Fruit fly (Drosophila melanogaster) whole organism, wandering third instar larva: ENCODE data around the gene CG46313.

Source experiments
- Abd-B ChIP-seq: fragments of >200 bp; optimal IDR thresholded peaks from 2 replicates; lab custom pipeline; 2017; ENCODE audit warnings: missing biosample characterization, missing genetic modification characterization
- CG32264 ChIP-seq: fragments of 200-800 bp; sonication (Bioruptor generic); optimal IDR thresholded peaks from 2 replicates; lab custom pipeline; 2016; ENCODE audit warnings: missing biosample characterization, missing genetic modification characterization
- CG9705 ChIP-seq: fragments of 200-800 bp; sonication (Bioruptor generic); optimal IDR thresholded peaks from 2 replicates; lab custom pipeline; 2018; ENCODE audit warnings: missing biosample characterization, mild to moderate bottlenecking, missing genetic modification characterization
- CrebA ChIP-seq: fragments of 200-800 bp; sonication (Bioruptor generic); optimal IDR thresholded peaks from 2 replicates; lab custom pipeline; 2016; ENCODE audit warnings: missing biosample characterization, mild to moderate bottlenecking, missing genetic modification characterization, borderline replicate concordance
- Dfd ChIP-seq: fragments of >200 bp; optimal IDR thresholded peaks from 2 replicates; lab custom pipeline; 2017; ENCODE audit warnings: missing biosample characterization, missing genetic modification characterization
- Dif ChIP-seq: fragments of 200-275, 200-300 bp; sonication (Bioruptor generic); optimal IDR thresholded peaks from 2 replicates; lab custom pipeline; 2018; ENCODE audit warnings: missing biosample characterization, missing genetic modification characterization; ENCODE audit not compliant: partially characterized antibody
- HLH106 ChIP-seq: fragments of 200-800 bp; optimal IDR thresholded peaks from 3 replicates; lab custom pipeline; 2019; ENCODE audit warnings: missing biosample characterization, mild to moderate bottlenecking, missing genetic modification characterization, moderate library complexity
- Hnf4 ChIP-seq: fragments of 200-800 bp; sonication (Bioruptor generic); optimal IDR thresholded peaks from 2 replicates; lab custom pipeline; 2016; ENCODE audit warnings: missing biosample characterization, mild to moderate bottlenecking, missing genetic modification characterization
- Hr78 ChIP-seq: fragments of >200 bp; optimal IDR thresholded peaks from 2 replicates; lab custom pipeline; 2017; ENCODE audit warnings: missing biosample characterization, missing genetic modification characterization
- Hr83 ChIP-seq: fragments of 200-300 bp; sonication (Bioruptor generic); optimal IDR thresholded peaks from 2 replicates; lab custom pipeline; 2016; ENCODE audit warnings: missing biosample characterization, mild to moderate bottlenecking, missing genetic modification characterization, moderate library complexity; ENCODE audit not compliant: poor library complexity, severe bottlenecking
- Jra ChIP-seq: sonication (Bioruptor generic); optimal IDR thresholded peaks from 2 replicates; lab custom pipeline; 2016; ENCODE audit warnings: missing biosample characterization, missing genetic modification characterization
- Mio ChIP-seq: sonication (Bioruptor generic); optimal IDR thresholded peaks from 2 replicates; lab custom pipeline; 2016; ENCODE audit warnings: missing biosample characterization, missing genetic modification characterization
- Myc ChIP-seq: fragments of >200 bp; optimal IDR thresholded peaks from 2 replicates; lab custom pipeline; 2017
- N ChIP-seq: fragments of >200 bp; optimal IDR thresholded peaks from 2 replicates; lab custom pipeline; 2018; ENCODE audit warnings: missing biosample characterization, missing external identifiers, missing genetic modification characterization
- OdsH ChIP-seq: fragments of 200-800 bp; sonication (Bioruptor generic); optimal IDR thresholded peaks from 2 replicates; lab custom pipeline; 2016; ENCODE audit warnings: missing biosample characterization, mild to moderate bottlenecking, missing genetic modification characterization
- Rel ChIP-seq, 2 experiments: fragments of 200-800 bp; sonication (Bioruptor generic) in 1 of 2; optimal IDR thresholded peaks; 2 replicates in 1 of 2; 3 replicates in 1 of 2; lab custom pipeline; 2016 to 2019; ENCODE audit warnings: mild to moderate bottlenecking in 2 of 2, missing biosample characterization in 2 of 2, missing genetic modification characterization in 2 of 2, moderate library complexity in 1 of 2
- Sp1 ChIP-seq: fragments of 200-800 bp; sonication (Bioruptor generic); optimal IDR thresholded peaks from 3 replicates; lab custom pipeline; 2019; ENCODE audit warnings: missing biosample characterization, mild to moderate bottlenecking, missing genetic modification characterization, moderate library complexity
- Vsx2 ChIP-seq: fragments of 200-300, 225-300 bp; sonication (Bioruptor generic); optimal IDR thresholded peaks from 2 replicates; lab custom pipeline; 2018; ENCODE audit warnings: missing biosample characterization, missing genetic modification characterization; ENCODE audit not compliant: partially characterized antibody
- br ChIP-seq: fragments of 200-800 bp; sonication (Bioruptor generic); optimal IDR thresholded peaks from 2 replicates; lab custom pipeline; 2016; ENCODE audit warnings: missing biosample characterization, missing genetic modification characterization
- brk ChIP-seq: fragments of 200-800 bp; sonication (Bioruptor generic); optimal IDR thresholded peaks from 2 replicates; lab custom pipeline; 2016; ENCODE audit warnings: missing biosample characterization, mild to moderate bottlenecking, missing genetic modification characterization
- dl ChIP-seq, 2 experiments: fragments of 175-275, 200-275 bp in 1 of 2; fragments of 200-275 bp in 1 of 2; sonication (Bioruptor generic); optimal IDR thresholded peaks; lab custom pipeline; 2018; ENCODE audit warnings: mild to moderate bottlenecking in 2 of 2, missing biosample characterization in 2 of 2, missing genetic modification characterization in 2 of 2, moderate library complexity in 2 of 2; ENCODE audit not compliant: partially characterized antibody in 2 of 2, insufficient read depth in 1 of 2
- dmrt93B ChIP-seq: fragments of 200-800 bp; sonication (Bioruptor generic); optimal IDR thresholded peaks from 2 replicates; lab custom pipeline; 2018; ENCODE audit warnings: missing biosample characterization, mild to moderate bottlenecking, missing genetic modification characterization
- dsf ChIP-seq: sonication (Bioruptor generic); optimal IDR thresholded peaks from 2 replicates; lab custom pipeline; 2016; ENCODE audit warnings: missing biosample characterization, missing genetic modification characterization, borderline replicate concordance
- ey ChIP-seq: fragments of 200-800 bp; sonication (Bioruptor generic); optimal IDR thresholded peaks from 2 replicates; lab custom pipeline; 2016; ENCODE audit warnings: missing biosample characterization, missing genetic modification characterization
- foxo ChIP-seq, 2 experiments: fragments of 200-800 bp; sonication (Bioruptor generic); optimal IDR thresholded peaks; 2 replicates in 1 of 2; 3 replicates in 1 of 2; lab custom pipeline; 2016 to 2017; ENCODE audit warnings: missing biosample characterization in 2 of 2, missing genetic modification characterization in 2 of 2
- fru ChIP-seq: fragments of 200-800 bp; sonication (Bioruptor generic); optimal IDR thresholded peaks from 3 replicates; lab custom pipeline; 2016; ENCODE audit warnings: missing biosample characterization, mild to moderate bottlenecking, missing genetic modification characterization
- h ChIP-seq: fragments of 200-800 bp; sonication (Bioruptor generic); optimal IDR thresholded peaks from 3 replicates; lab custom pipeline; 2016; ENCODE audit warnings: missing biosample characterization, mild to moderate bottlenecking, missing genetic modification characterization
- jim ChIP-seq: fragments of 175-275, 200-325 bp; sonication (Bioruptor generic); optimal IDR thresholded peaks from 2 replicates; lab custom pipeline; 2016; ENCODE audit warnings: missing biosample characterization, mild to moderate bottlenecking, missing genetic modification characterization
- lola ChIP-seq: fragments of >200 bp; optimal IDR thresholded peaks from 2 replicates; lab custom pipeline; 2017; ENCODE audit warnings: missing biosample characterization, missing genetic modification characterization
- psq ChIP-seq: fragments of 200-800 bp; sonication (Bioruptor generic); optimal IDR thresholded peaks from 3 replicates; lab custom pipeline; 2017; ENCODE audit warnings: missing biosample characterization, mild to moderate bottlenecking, missing genetic modification characterization, moderate library complexity
- rgr ChIP-seq: fragments of 200-800 bp; sonication (Bioruptor generic); optimal IDR thresholded peaks from 3 replicates; lab custom pipeline; 2016; ENCODE audit warnings: missing biosample characterization, mild to moderate bottlenecking, missing genetic modification characterization
- sage ChIP-seq: fragments of 200-800 bp; sonication (Bioruptor generic); optimal IDR thresholded peaks from 2 replicates; lab custom pipeline; 2016; ENCODE audit warnings: missing biosample characterization, mild to moderate bottlenecking, missing genetic modification characterization
- sv ChIP-seq: fragments of 200-800 bp; sonication (Bioruptor generic); optimal IDR thresholded peaks from 3 replicates; lab custom pipeline; 2016; ENCODE audit warnings: missing biosample characterization, missing genetic modification characterization
- tai ChIP-seq: sonication (Bioruptor generic); optimal IDR thresholded peaks from 2 replicates; lab custom pipeline; 2016; ENCODE audit warnings: missing biosample characterization, missing genetic modification characterization
- usp ChIP-seq: fragments of >200 bp; optimal IDR thresholded peaks from 2 replicates; lab custom pipeline; 2017; ENCODE audit warnings: missing biosample characterization, missing genetic modification characterization
- woc ChIP-seq: sonication (Bioruptor generic); optimal IDR thresholded peaks from 2 replicates; lab custom pipeline; 2016; ENCODE audit warnings: missing biosample characterization, mild to moderate bottlenecking, missing genetic modification characterization

The CG46313 gene

dm6 chr3R:26984437-26984836 lies 6.1 kb downstream of the CG46313 start:
- TF ChIP-seq dl (GFP tag; optimal IDR thresholded peaks at IDR 0.05; lab: Kevin White, UChicago; ENCODE audit: insufficient read depth in 1 of 2, partially characterized antibody in 2 of 2): no peak
- TF ChIP-seq CrebA (GFP tag; lab: Kevin White, UChicago): no peak
- TF ChIP-seq Hr83: no peak
- no peak for TF ChIP-seq Dfd (GFP tag; lab: Kevin White, UChicago)
- TF ChIP-seq foxo (GFP tag; optimal IDR thresholded peaks at IDR 0.05; lab: Kevin White, UChicago): no peak
- TF ChIP-seq HLH106 (tag; lab: Kevin White, UChicago): no peak
- TF ChIP-seq Abd-B: no peak
- no peak for TF ChIP-seq dsf (GFP tag; lab: Kevin White, UChicago)
- TF ChIP-seq h (GFP tag; lab: Kevin White, UChicago): no peak

DNA sequence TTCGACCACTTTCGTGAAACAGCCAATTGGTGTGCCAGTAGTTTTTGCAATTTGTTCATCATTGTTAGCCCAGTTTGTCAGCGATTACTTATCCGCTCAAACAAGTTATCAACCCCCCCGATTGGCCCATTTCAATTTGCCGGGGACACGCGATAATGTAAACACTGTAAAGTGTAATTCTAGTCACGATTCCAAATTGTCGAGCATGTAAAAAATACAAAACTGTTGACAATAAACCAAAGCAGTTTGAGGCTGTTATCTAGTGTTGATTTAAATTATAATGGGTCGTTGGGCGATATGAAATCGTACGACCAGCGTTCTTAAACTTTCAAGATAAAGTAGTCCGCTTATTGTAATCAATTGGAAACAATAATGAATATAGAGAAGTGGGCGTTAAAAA lies 9.1 kb downstream of the CG46313 start:
- TF ChIP-seq usp (no peak), Mio (GFP tag; lab: Kevin White, UChicago) (no peak), CG32264 (GFP tag; lab: Kevin White, UChicago) (no peak), foxo (GFP tag; optimal IDR thresholded peaks at IDR 0.05; lab: Kevin White, UChicago) (no peak), psq (GFP tag; lab: Kevin White, UChicago) (no peak), fru (GFP tag; lab: Kevin White, UChicago) (no peak)

- TF ChIP-seq HLH106 (tag; lab: Kevin White, UChicago) (peak; percentile 89), Hr83 (peak; percentile 58), N (GFP tag; lab: Kevin White, UChicago) (no peak), woc (GFP tag; lab: Kevin White, UChicago) (peak; percentile 84), lola (no peak), Dfd (GFP tag; lab: Kevin White, UChicago) (no peak), dmrt93B (GFP tag; lab: Kevin White, UChicago) (peak; percentile 88), rgr (GFP tag; lab: Kevin White, UChicago) (peak; percentile 91), brk (GFP tag; lab: Kevin White, UChicago) (peak; percentile 93), br (GFP tag; lab: Kevin White, UChicago) (peak; percentile 83), Hr78 (GFP tag; lab: Kevin White, UChicago) (no peak), Rel (GFP tag; optimal IDR thresholded peaks at IDR 0.05; lab: Kevin White, UChicago) (peak; percentile 75), Rel (tag; optimal IDR thresholded peaks at IDR 0.05; lab: Kevin White, UChicago) (peak; percentile 39), Dif (GFP tag; lab: Kevin White, UChicago) (peak; percentile 70), Jra (GFP tag; lab: Kevin White, UChicago) (peak; percentile 50), tai (peak; percentile 75), jim (no peak), dsf (GFP tag; lab: Kevin White, UChicago) (peak; percentile 55), Myc (lab: Kevin White, UChicago) (peak; percentile 60), fru (GFP tag; lab: Kevin White, UChicago) (peak; percentile 90), Abd-B (no peak), psq (GFP tag; lab: Kevin White, UChicago) (peak; percentile 100), h (GFP tag; lab: Kevin White, UChicago) (peak; percentile 91), Sp1 (GFP tag; lab: Kevin White, UChicago) (peak; percentile 90), sage (GFP tag; lab: Kevin White, UChicago) (peak; percentile 92), sv (peak; percentile 16), OdsH (GFP tag; lab: Kevin White, UChicago) (peak; percentile 90), CrebA (GFP tag; lab: Kevin White, UChicago) (peak; percentile 50), dl (GFP tag; optimal IDR thresholded peaks at IDR 0.05; lab: Kevin White, UChicago; ENCODE audit: insufficient read depth in 1 of 2, partially characterized antibody in 2 of 2) (peak in 1 of 2 experiments; percentile 12), foxo (GFP tag; optimal IDR thresholded peaks at IDR 0.05; lab: Kevin White, UChicago) (peak in 1 of 2 experiments; percentile 97), ey (GFP tag; lab: Kevin White, UChicago) (peak; percentile 83), CG32264 (GFP tag; lab: Kevin White, UChicago) (peak; percentile 71), usp (no peak), Hnf4 (GFP tag; lab: Kevin White, UChicago) (peak; percentile 81), Mio (GFP tag; lab: Kevin White, UChicago) (peak; percentile 54), CG9705 (GFP tag; lab: Kevin White, UChicago) (peak; percentile 87), Vsx2 (GFP tag; lab: Kevin White, UChicago) (no peak)
These were observed 10.2 kb downstream of the CG46313 start, which contains the start of gene CG31075 for dm6 chr3R:26988412-26988981. CG31075 (minus strand) TSS chr3R:26988517.
